Worm (Caenorhabditis elegans) whole organism, young adult: ENCODE results near the gene ptr-15.

Experiments
- F37B4.10 ChIP-seq: fragments of 200-800 bp; sonication (Bioruptor generic); IDR thresholded peaks from 2 replicates; pipeline ENCODE4 v1.3.6; 2022; ENCODE audit warnings: missing genetic modification characterization, missing compliant biosample characterization
- F55B11.4 ChIP-seq: sonication (generic microtip); optimal IDR thresholded peaks from 2 replicates; lab custom pipeline; 2016; ENCODE audit warnings: missing compliant biosample characterization, missing genetic modification characterization, borderline replicate concordance; ENCODE audit not compliant: insufficient read depth
- F57C9.4 ChIP-seq: sonication (generic microtip); optimal IDR thresholded peaks from 2 replicates; lab custom pipeline; 2017; ENCODE audit warnings: mild to moderate bottlenecking, missing genetic modification characterization, missing compliant biosample characterization
- K11D2.4 ChIP-seq: fragments of 200-800 bp; sonication (Bioruptor generic); IDR thresholded peaks from 2 replicates; pipeline ENCODE4 v1.3.6; 2022; ENCODE audit warnings: missing genetic modification reagents, missing genetic modification characterization, missing compliant biosample characterization
- T07F8.4 ChIP-seq: sonication (generic microtip); optimal IDR thresholded peaks from 2 replicates; lab custom pipeline; 2016; ENCODE audit warnings: mild to moderate bottlenecking, missing genetic modification characterization, moderate library complexity, missing compliant biosample characterization
- T26A5.8 ChIP-seq: sonication (generic microtip); optimal IDR thresholded peaks from 2 replicates; lab custom pipeline; 2016; ENCODE audit warnings: missing genetic modification characterization, missing compliant biosample characterization
- ZK185.1 ChIP-seq: sonication (generic microtip); optimal IDR thresholded peaks from 2 replicates; lab custom pipeline; 2016; ENCODE audit warnings: mild to moderate bottlenecking, missing genetic modification characterization, missing compliant biosample characterization; ENCODE audit not compliant: poor library complexity, severe bottlenecking
- akir-1 ChIP-seq: fragments of 200-800 bp; sonication (Bioruptor generic); optimal IDR thresholded peaks from 2 replicates; lab custom pipeline; 2018; ENCODE audit warnings: mild to moderate bottlenecking, missing genetic modification characterization, moderate library complexity, missing compliant biosample characterization
- aptf-2 ChIP-seq: fragments of 200-800 bp; sonication (Bioruptor generic); conservative IDR thresholded peaks from 2 replicates; pipeline ENCODE4 v1.3.6; 2022; ENCODE audit warnings: missing genetic modification reagents, missing genetic modification characterization, missing compliant biosample characterization
- attf-6 ChIP-seq: fragments of 200-800 bp; sonication (Bioruptor generic); IDR thresholded peaks from 2 replicates; pipeline ENCODE4 v1.3.6; 2022; ENCODE audit warnings: missing genetic modification reagents, missing genetic modification characterization, missing compliant biosample characterization
- ceh-27 ChIP-seq: fragments of 200-800 bp; sonication (Bioruptor generic); optimal IDR thresholded peaks from 2 replicates; lab custom pipeline; 2018; ENCODE audit warnings: mild to moderate bottlenecking, missing genetic modification characterization, moderate library complexity, missing compliant biosample characterization
- ceh-40 ChIP-seq: fragments of 200-800 bp; sonication (Bioruptor generic); IDR thresholded peaks from 2 replicates; pipeline ENCODE4 v1.3.6; 2022; ENCODE audit warnings: missing genetic modification characterization, missing compliant biosample characterization
- ceh-58 ChIP-seq: fragments of 200-800 bp; sonication (Bioruptor generic); IDR thresholded peaks from 2 replicates; pipeline ENCODE4 v1.3.6; 2022; ENCODE audit warnings: missing genetic modification characterization, missing compliant biosample characterization
- die-1 ChIP-seq: sonication (generic microtip); optimal IDR thresholded peaks from 2 replicates; lab custom pipeline; 2016; ENCODE audit warnings: missing genotype, mild to moderate bottlenecking, missing genetic modification characterization, missing compliant biosample characterization
- dox-1 ChIP-seq: fragments of 200-800 bp; sonication (Bioruptor generic); IDR thresholded peaks from 2 replicates; pipeline ENCODE4 v1.3.6; 2022; ENCODE audit warnings: missing genetic modification reagents, missing genetic modification characterization, missing compliant biosample characterization
- egl-18 ChIP-seq: fragments of 200-800 bp; sonication (Bioruptor generic); IDR thresholded peaks from 2 replicates; pipeline ENCODE4 v1.3.6; 2022; ENCODE audit warnings: missing genetic modification reagents, missing genetic modification characterization, missing compliant biosample characterization
- fkh-3 ChIP-seq: sonication (generic microtip); optimal IDR thresholded peaks from 2 replicates; lab custom pipeline; 2016; ENCODE audit warnings: mild to moderate bottlenecking, missing genetic modification characterization, missing compliant biosample characterization
- hlh-12 ChIP-seq: sonication (generic microtip); optimal IDR thresholded peaks from 2 replicates; lab custom pipeline; 2016; ENCODE audit warnings: missing genetic modification characterization, missing compliant biosample characterization
- let-607 ChIP-seq, 2 experiments: fragments of 200-800 bp in 1 of 2; sonication (Bioruptor generic) in 1 of 2; sonication (generic microtip) in 1 of 2; optimal IDR thresholded peaks; 2 replicates each; lab custom pipeline; 2016 to 2018; ENCODE audit warnings: mild to moderate bottlenecking in 2 of 2, missing compliant biosample characterization in 2 of 2, missing genetic modification characterization in 2 of 2, moderate library complexity in 2 of 2, missing genotype in 1 of 2
- lir-1 ChIP-seq: fragments of 200-800 bp; sonication (Bioruptor generic); conservative IDR thresholded peaks from 2 replicates; pipeline ENCODE4 v1.3.6; 2022; ENCODE audit warnings: missing genetic modification reagents, missing genetic modification characterization, missing compliant biosample characterization
- lsl-1 ChIP-seq: fragments of 200-800 bp; sonication (Bioruptor generic); optimal IDR thresholded peaks from 2 replicates; lab custom pipeline; 2018; ENCODE audit warnings: mild to moderate bottlenecking, missing genetic modification characterization, moderate library complexity, missing compliant biosample characterization
- madf-3 ChIP-seq: fragments of 200-800 bp; sonication (Bioruptor generic); IDR thresholded peaks from 2 replicates; pipeline ENCODE4 v1.3.6; 2022; ENCODE audit warnings: missing genetic modification reagents, missing genetic modification characterization, missing compliant biosample characterization
- mcd-1 ChIP-seq: fragments of 200-800 bp; sonication (Bioruptor generic); IDR thresholded peaks from 2 replicates; pipeline ENCODE4 v1.3.6; 2022; ENCODE audit warnings: missing genetic modification reagents, missing genetic modification characterization, missing compliant biosample characterization
- nhr-120 ChIP-seq: fragments of 200-800 bp; sonication (Bioruptor generic); IDR thresholded peaks from 2 replicates; pipeline ENCODE4 v1.3.6; 2022; ENCODE audit warnings: missing genetic modification characterization, missing compliant biosample characterization
- nhr-27 ChIP-seq: fragments of 200-800 bp; sonication (Bioruptor generic); optimal IDR thresholded peaks from 2 replicates; lab custom pipeline; 2018; ENCODE audit warnings: mild to moderate bottlenecking, missing genetic modification characterization, moderate library complexity, missing compliant biosample characterization
- pha-4 ChIP-seq: fragments of 150-350 bp; sonication (generic microtip); optimal IDR thresholded peaks from 2 replicates; lab custom pipeline; 2014; ENCODE audit warnings: missing biosample characterization, missing genetic modification reagents, missing genetic modification characterization
- rpc-1 ChIP-seq, 2 experiments: fragments of 150-350 bp in 1 of 2; sonication (generic microtip) in 1 of 2; optimal IDR thresholded peaks; 2 replicates each; lab custom pipeline; 2014 to 2018; ENCODE audit warnings: missing biosample characterization in 1 of 2, missing genetic modification characterization in 1 of 2, missing genetic modification reagents in 1 of 2, missing genotype in 1 of 2
- snpc-1.1 ChIP-seq: sonication (generic microtip); optimal IDR thresholded peaks from 2 replicates; lab custom pipeline; 2017; ENCODE audit warnings: missing genetic modification characterization, mild to moderate bottlenecking, missing compliant biosample characterization, antibody characterized with exemption, moderate library complexity, missing genotype, missing genetic modification reagents; ENCODE audit not compliant: insufficient read depth
- somi-1 ChIP-seq: fragments of 200-800 bp; sonication (Bioruptor generic); optimal IDR thresholded peaks from 2 replicates; lab custom pipeline; 2018; ENCODE audit warnings: mild to moderate bottlenecking, missing genetic modification characterization, missing compliant biosample characterization
- ztf-22 ChIP-seq: fragments of 200-800 bp; sonication (Bioruptor generic); optimal IDR thresholded peaks from 2 replicates; lab custom pipeline; 2018; ENCODE audit warnings: mild to moderate bottlenecking, missing genetic modification characterization, moderate library complexity, missing compliant biosample characterization
- ztf-6 ChIP-seq: fragments of 200-800 bp; sonication (Bioruptor generic); IDR thresholded peaks from 2 replicates; pipeline ENCODE4 v1.3.6; 2022; ENCODE audit warnings: missing genetic modification reagents, missing genetic modification characterization, missing compliant biosample characterization

ptr-15 gene

DNA sequence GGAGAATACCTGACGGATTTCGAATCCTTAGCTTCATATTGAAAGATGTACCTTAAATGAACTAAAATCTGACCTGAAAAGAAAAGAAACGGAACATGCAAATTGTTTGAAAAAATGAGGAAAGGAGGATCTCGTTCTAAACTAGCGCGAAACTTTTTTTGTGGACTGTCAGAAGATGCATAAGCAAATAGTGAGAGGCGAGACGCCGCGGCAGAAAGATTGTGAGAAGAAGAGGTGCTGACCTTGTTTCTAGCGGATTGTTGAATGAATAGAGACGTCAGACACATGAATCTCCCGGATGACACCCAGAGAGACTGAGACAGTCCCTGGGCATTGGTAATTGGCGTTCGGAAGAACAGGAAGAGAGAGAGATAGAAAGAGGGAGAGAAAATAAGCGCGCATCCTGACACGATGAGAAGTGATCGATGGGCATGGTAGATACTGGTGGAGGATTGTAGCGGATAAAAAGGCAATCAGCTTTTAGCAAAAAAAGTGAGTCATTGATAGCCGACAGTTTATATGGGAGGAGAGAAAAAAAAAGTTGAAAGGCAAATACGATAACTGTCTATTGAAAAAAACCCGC, at the start of gene ptr-15:
ptr-15 (minus strand) TSS at position 51 of the 583 bp plus-strand sequence.
- TF ChIP-seq ztf-22 (GFP tag; lab: Kevin White, UChicago) (no peak), ceh-58 (GFP tag; lab: Robert Waterston, UW) (0 out of 2 replicates have a peak, but pooled peaks have one; percentile 12), F55B11.4 (tag; lab: Kevin White, UChicago) (no peak)

DNA sequence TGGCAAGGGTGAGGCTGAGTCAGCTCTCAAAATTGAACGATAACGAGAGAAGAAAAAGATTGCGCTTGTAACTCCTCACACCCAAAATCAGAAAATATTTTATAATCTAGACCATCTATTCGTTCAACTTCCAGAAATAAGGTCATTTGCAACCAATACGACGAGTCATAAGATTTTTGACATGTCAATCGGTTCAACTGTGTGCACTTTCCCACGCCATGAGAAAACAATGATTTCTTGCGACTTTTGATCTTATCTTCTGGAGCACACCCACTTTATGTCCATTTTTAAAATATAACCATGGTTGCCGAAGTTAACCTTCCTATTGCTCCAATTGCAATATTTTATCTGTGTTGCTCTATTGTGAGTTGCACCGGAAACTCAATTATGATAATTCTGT, 47.3 kb upstream of the ptr-15 start, which contains the start of gene srsx-32:
srsx-32 (plus strand) TSS at position 301 of the 400 bp plus-strand sequence.
- TF ChIP-seq lir-1 (GFP tag; lab: Robert Waterston, UW) (no peak), F37B4.10 (GFP tag; lab: Robert Waterston, UW) (no peak), die-1 (tag; lab: Kevin White, UChicago) (no peak), ztf-6 (no peak), snpc-1.1 (tag; lab: Kevin White, UChicago) (no peak), nhr-120 (GFP tag; lab: Robert Waterston, UW) (no peak)
- TF ChIP-seq, all 124 proteins: peak for 0

DNA sequence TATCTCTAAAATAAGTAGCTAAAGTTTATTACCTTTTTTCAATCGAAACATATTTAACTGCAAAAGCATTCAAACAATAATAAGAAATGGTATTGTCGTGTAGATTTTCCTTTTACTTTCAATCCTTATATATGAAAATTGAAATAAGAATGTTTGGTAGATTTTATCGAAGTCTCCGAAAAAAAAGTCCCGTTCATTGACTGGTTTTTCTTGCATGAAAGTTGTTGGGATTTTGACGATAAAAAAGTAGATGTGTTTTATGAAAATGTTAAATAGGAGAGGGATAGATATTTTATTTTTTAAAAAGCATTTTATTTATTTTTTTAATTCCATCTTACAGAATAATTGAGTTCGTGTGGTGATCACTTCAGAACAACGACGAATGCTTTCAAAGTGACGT, 46.1 kb upstream of the ptr-15 start, which contains the start of gene C33G8.13:
C33G8.13 (minus strand) TSS at position 101 of the 400 bp plus-strand sequence.
- TF ChIP-seq mcd-1 (GFP tag; lab: Robert Waterston, UW) (no peak), dox-1 (GFP tag; lab: Robert Waterston, UW) (no peak), K11D2.4 (GFP tag; lab: Robert Waterston, UW) (no peak), ztf-6 (no peak), akir-1 (no peak), nhr-27 (tag; lab: Kevin White, UChicago) (no peak), hlh-12 (tag; lab: Kevin White, UChicago) (no peak), lsl-1 (GFP tag; lab: Kevin White, UChicago) (no peak)

DNA sequence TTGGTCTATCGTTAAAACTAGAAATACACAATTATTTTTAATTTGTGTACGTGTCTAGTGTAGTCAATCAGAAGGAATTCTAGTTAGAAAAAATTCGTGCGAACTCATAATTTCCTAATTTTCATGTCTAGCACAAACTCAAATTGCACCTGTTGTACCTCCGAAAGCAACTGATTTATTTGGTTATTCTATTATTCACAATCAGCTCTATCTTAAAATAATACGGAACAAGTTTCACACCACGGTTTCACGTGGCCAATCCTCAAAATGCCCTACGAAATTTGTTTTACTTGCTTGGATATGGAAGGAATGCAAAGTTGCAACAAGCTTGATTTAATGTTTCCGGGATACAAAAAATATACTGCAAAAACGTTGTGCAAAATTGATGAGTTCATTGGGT, 42.8 kb upstream of the ptr-15 start, which contains the start of gene srw-127:
srw-127 (plus strand) TSS at position 301 of the 400 bp plus-strand sequence.
- TF ChIP-seq pha-4 (tag; lab: Kevin White, UChicago): no peak
- TF ChIP-seq F57C9.4 (tag; lab: Kevin White, UChicago): no peak
- no peak for TF ChIP-seq T26A5.8 (tag; lab: Kevin White, UChicago)
- TF ChIP-seq somi-1: no peak
- no peak for TF ChIP-seq F55B11.4 (tag; lab: Kevin White, UChicago)
- no peak for TF ChIP-seq madf-3 (GFP tag; lab: Robert Waterston, UW)
- no peak for TF ChIP-seq ceh-40 (GFP tag; lab: Robert Waterston, UW)
- TF ChIP-seq ceh-27 (GFP tag; lab: Kevin White, UChicago): no peak
- TF ChIP-seq ZK185.1: no peak
- no peak for TF ChIP-seq aptf-2
- no peak for TF ChIP-seq ztf-6
- no peak for TF ChIP-seq attf-6 (GFP tag; lab: Robert Waterston, UW)
- no peak for TF ChIP-seq fkh-3 (tag; lab: Kevin White, UChicago)
- no peak for TF ChIP-seq T07F8.4 (tag; lab: Kevin White, UChicago)
- no peak for TF ChIP-seq rpc-1 (optimal IDR thresholded peaks at IDR 0.05; lab: Kevin White, UChicago)
- TF ChIP-seq rpc-1 (tag; optimal IDR thresholded peaks at IDR 0.05; lab: Kevin White, UChicago): no peak
- no peak for TF ChIP-seq egl-18 (GFP tag; lab: Robert Waterston, UW)
- TF ChIP-seq let-607 (tag; optimal IDR thresholded peaks at IDR 0.05; lab: Kevin White, UChicago): no peak
- TF ChIP-seq, all 124 proteins: peak for 0
